Worm (Caenorhabditis elegans) whole organism, L2 larva: Measurements from ENCODE around the gene F41F3.9.

ENCODE experiments used
- aly-2 ChIP-seq: fragments of 150-350 bp; optimal IDR thresholded peaks from 2 replicates; lab custom pipeline; 2014; ENCODE audit warnings: missing biosample characterization, missing genetic modification characterization
- nhr-10 ChIP-seq: sonication (generic microtip); optimal IDR thresholded peaks from 2 replicates; lab custom pipeline; 2017; ENCODE audit warnings: missing biosample characterization, missing genetic modification characterization
- nhr-6 ChIP-seq: fragments of 150-350 bp; optimal IDR thresholded peaks from 2 replicates; lab custom pipeline; 2014; ENCODE audit warnings: missing biosample characterization, missing genetic modification characterization
- skn-1 ChIP-seq: sonication (generic microtip); optimal IDR thresholded peaks from 2 replicates; lab custom pipeline; 2017; ENCODE audit warnings: missing biosample characterization, missing genetic modification characterization

- TF ChIP-seq aly-2 (tag; lab: Kevin White, UChicago) (no peak), nhr-6 (tag; lab: Kevin White, UChicago) (no peak), nhr-10 (no peak), skn-1 (no peak)
Measured at ce11 chrV:4651480-4651879, 3.8 kb upstream of the F41F3.9 start.
